ENCODE assay signal across 1 fruit fly cellular context in genomic region chr3R:14484533-14485267, dm6.
TF ChIP-seq lines count a peak whose summit lies in the region.

No protein-coding gene starts in this region.

TF ChIP-seq in whole organism, embryonic, 481 proteins besides CTCF, POLR2A, EP300 and RAD21 (continued from another document):
- TF ChIP-seq nom (GFP tag; optimal IDR thresholded peaks at IDR 0.05; lab: Kevin White, UChicago), result no peak
- TF ChIP-seq Tbp (GFP tag; optimal IDR thresholded peaks at IDR 0.05; lab: Kevin White, UChicago), result no peak
- TF ChIP-seq cwo (GFP tag; optimal IDR thresholded peaks at IDR 0.05; lab: Kevin White, UChicago), result no peak
- 0 out of 2 replicates have a peak, but pooled peaks have one; percentile 30 for TF ChIP-seq ara (GFP tag; IDR thresholded peaks at IDR 0.05; lab: Robert Waterston, UW)
- TF ChIP-seq Kr (GFP tag; optimal IDR thresholded peaks at IDR 0.05; lab: Kevin White, UChicago), result peak; percentile 14
- no peak for TF ChIP-seq ato (GFP tag; IDR thresholded peaks at IDR 0.05; lab: Robert Waterston, UW; ENCODE audit: partially characterized antibody)
- peak; percentile 31 for TF ChIP-seq CG9727 (GFP tag; optimal IDR thresholded peaks at IDR 0.05; lab: Kevin White, UChicago)
- peak; percentile 11 for TF ChIP-seq zf30C (GFP tag; optimal IDR thresholded peaks at IDR 0.05; lab: Kevin White, UChicago)
- peak; percentile 72 for TF ChIP-seq CG15696 (tag; optimal IDR thresholded peaks at IDR 0.05; lab: Kevin White, UChicago)
- no peak for TF ChIP-seq Sry-δ (GFP tag; optimal IDR thresholded peaks at IDR 0.05; lab: Kevin White, UChicago)
- TF ChIP-seq zen (tag; optimal IDR thresholded peaks at IDR 0.05; lab: Kevin White, UChicago), result peak; percentile 88
- TF ChIP-seq CG4328 (GFP tag; optimal IDR thresholded peaks at IDR 0.05; lab: Kevin White, UChicago), result no peak
- no peak for TF ChIP-seq pb (GFP tag; optimal IDR thresholded peaks at IDR 0.05; lab: Kevin White, UChicago)
- no peak for TF ChIP-seq CG11560 (tag; IDR thresholded peaks at IDR 0.05; lab: Robert Waterston, UW)
- peak; percentile 18 for TF ChIP-seq CG8359 (GFP tag; optimal IDR thresholded peaks at IDR 0.05; lab: Kevin White, UChicago; ENCODE audit: borderline replicate concordance)
- no peak for TF ChIP-seq tap (tag; optimal IDR thresholded peaks at IDR 0.05; lab: Kevin White, UChicago)
- no peak for TF ChIP-seq prd (optimal IDR thresholded peaks at IDR 0.05; lab: Kevin White, UChicago)
- peak; percentile 44; the same call in 2 of the 3 replicates for TF ChIP-seq prd (GFP tag; IDR thresholded peaks at IDR 0.05; lab: Robert Waterston, UW)
- TF ChIP-seq Dref (GFP tag; IDR thresholded peaks at IDR 0.05; lab: Robert Waterston, UW), result no peak
- peak; percentile 10 for TF ChIP-seq twi (tag; optimal IDR thresholded peaks at IDR 0.05; lab: Kevin White, UChicago)
- TF ChIP-seq CG8765 (GFP tag; IDR thresholded peaks at IDR 0.05; lab: Robert Waterston, UW), result 0 out of 2 replicates have a peak, but pooled peaks have one; percentile 12
- TF ChIP-seq tx (GFP tag; optimal IDR thresholded peaks at IDR 0.05; lab: Kevin White, UChicago), result no peak
- TF ChIP-seq fd102C (GFP tag; optimal IDR thresholded peaks at IDR 0.05; lab: Kevin White, UChicago), result peak; percentile 40
- no peak for TF ChIP-seq kah (GFP tag; optimal IDR thresholded peaks at IDR 0.05; lab: Kevin White, UChicago)
- TF ChIP-seq CG9437 (GFP tag; optimal IDR thresholded peaks at IDR 0.05; lab: Kevin White, UChicago), result no peak
- no peak for TF ChIP-seq tna (GFP tag; IDR thresholded peaks at IDR 0.05; lab: Robert Waterston, UW; ENCODE audit: partially characterized antibody)
- no peak for TF ChIP-seq CG3995 (GFP tag; optimal IDR thresholded peaks at IDR 0.05; lab: Kevin White, UChicago)
- peak; percentile 26 for TF ChIP-seq CG6813 (GFP tag; optimal IDR thresholded peaks at IDR 0.05; lab: Kevin White, UChicago)
- TF ChIP-seq vfl (GFP tag; optimal IDR thresholded peaks at IDR 0.05; lab: Kevin White, UChicago), result no peak
- peak; percentile 67 for TF ChIP-seq kni (GFP tag; optimal IDR thresholded peaks at IDR 0.05; lab: Kevin White, UChicago)
- TF ChIP-seq Poxn (GFP tag; IDR thresholded peaks at IDR 0.05; lab: Robert Waterston, UW), result no peak
- TF ChIP-seq CG15479 (GFP tag; optimal IDR thresholded peaks at IDR 0.05; lab: Kevin White, UChicago), result peak; percentile 51
- TF ChIP-seq sens (GFP tag; lab: Kevin White, UChicago), result peak; percentile 56
- no peak for TF ChIP-seq CG1602 (GFP tag; optimal IDR thresholded peaks at IDR 0.05; lab: Kevin White, UChicago)
- TF ChIP-seq knrl (GFP tag; IDR thresholded peaks at IDR 0.05; lab: Robert Waterston, UW; ENCODE audit: partially characterized antibody), result no peak
- TF ChIP-seq trem (tag; optimal IDR thresholded peaks at IDR 0.05; lab: Kevin White, UChicago), result no peak
- TF ChIP-seq Bgb (GFP tag; IDR thresholded peaks at IDR 0.05; lab: Robert Waterston, UW; ENCODE audit: partially characterized antibody), result no peak
- peak; percentile 87 for TF ChIP-seq cad (GFP tag; optimal IDR thresholded peaks at IDR 0.05; lab: Kevin White, UChicago)
- TF ChIP-seq Gug (GFP tag; IDR thresholded peaks at IDR 0.05; lab: Robert Waterston, UW), result no peak
- TF ChIP-seq tup (GFP tag; optimal IDR thresholded peaks at IDR 0.05; lab: Kevin White, UChicago), result no peak
